Worm (Caenorhabditis elegans): ENCODE measurements around the gene fbxa-51.

Gene fbxa-51

ce11 chrIII:964637-965036 lies 2.6 kb downstream of the fbxa-51 start:
- TF ChIP-seq elt-1 (tag; optimal IDR thresholded peaks at IDR 0.05; ENCODE audit: borderline replicate concordance, insufficient read depth): no peak
- TF ChIP-seq mls-2 (tag; optimal IDR thresholded peaks at IDR 0.05): no peak
- no peak for TF ChIP-seq cnd-1 (tag; optimal IDR thresholded peaks at IDR 0.05)
- TF ChIP-seq ces-1 (GFP tag; optimal IDR thresholded peaks at IDR 0.05): no peak
- TF ChIP-seq sptf-1 (tag; optimal IDR thresholded peaks at IDR 0.05): no peak
- TF ChIP-seq sem-2 (GFP tag; optimal IDR thresholded peaks at IDR 0.05): no peak
- TF ChIP-seq tbx-8 (GFP tag; optimal IDR thresholded peaks at IDR 0.05): no peak

- TF ChIP-seq lin-32 (GFP tag; optimal IDR thresholded peaks at IDR 0.05) (peak; percentile 14), nhr-28 (tag; optimal IDR thresholded peaks at IDR 0.05) (no peak), nhr-2 (tag; optimal IDR thresholded peaks at IDR 0.05) (peak; percentile 90), lin-13 (tag; optimal IDR thresholded peaks at IDR 0.05) (no peak)
Observed at ce11 chrIII:966259-966658, 4.2 kb downstream of the fbxa-51 start.

ce11 chrIII:970928-971327 lies 8.9 kb downstream of the fbxa-51 start:
- no peak for TF ChIP-seq ceh-83 (GFP tag; optimal IDR thresholded peaks at IDR 0.05)
- no peak for TF ChIP-seq zip-8 (tag; optimal IDR thresholded peaks at IDR 0.05)
- TF ChIP-seq bed-3 (GFP tag; optimal IDR thresholded peaks at IDR 0.05): no peak
- no peak for TF ChIP-seq cnd-1 (tag; optimal IDR thresholded peaks at IDR 0.05)
- no peak for TF ChIP-seq pha-4 (tag; optimal IDR thresholded peaks at IDR 0.05)
- no peak for TF ChIP-seq nhr-28 (tag; optimal IDR thresholded peaks at IDR 0.05)
- TF ChIP-seq ces-1 (GFP tag; optimal IDR thresholded peaks at IDR 0.05): no peak

ce11 chrIII:978889-979288 lies 16.8 kb downstream of the fbxa-51 start:
- TF ChIP-seq ham-2 (GFP tag; optimal IDR thresholded peaks at IDR 0.05) (no peak), snpc-4 (tag; optimal IDR thresholded peaks at IDR 0.05) (no peak), ceh-39 (tag; optimal IDR thresholded peaks at IDR 0.05) (no peak), nhr-76 (tag; optimal IDR thresholded peaks at IDR 0.05) (no peak), ceh-43 (GFP tag; optimal IDR thresholded peaks at IDR 0.05) (no peak), mls-2 (tag; optimal IDR thresholded peaks at IDR 0.05) (no peak), M03D4.4 (tag; optimal IDR thresholded peaks at IDR 0.05) (no peak), ztf-11 (tag; optimal IDR thresholded peaks at IDR 0.05) (no peak), nhr-28 (tag; optimal IDR thresholded peaks at IDR 0.05) (no peak), blmp-1 (tag; optimal IDR thresholded peaks at IDR 0.05) (no peak), lin-32 (GFP tag; optimal IDR thresholded peaks at IDR 0.05) (no peak), unc-62 (GFP tag; optimal IDR thresholded peaks at IDR 0.05) (no peak), unc-39 (tag; optimal IDR thresholded peaks at IDR 0.05) (no peak), flh-1 (GFP tag; optimal IDR thresholded peaks at IDR 0.05) (no peak)

- TF ChIP-seq hlh-1 (tag; optimal IDR thresholded peaks at IDR 0.05) (peak; percentile 26), unc-39 (tag; optimal IDR thresholded peaks at IDR 0.05) (no peak), sptf-1 (tag; optimal IDR thresholded peaks at IDR 0.05) (no peak), ces-1 (GFP tag; optimal IDR thresholded peaks at IDR 0.05) (peak; percentile 69), flh-1 (GFP tag; optimal IDR thresholded peaks at IDR 0.05) (no peak), mep-1 (tag; optimal IDR thresholded peaks at IDR 0.05) (no peak), nhr-2 (tag; optimal IDR thresholded peaks at IDR 0.05) (no peak), zip-8 (tag; optimal IDR thresholded peaks at IDR 0.05) (no peak), nhr-237 (tag; optimal IDR thresholded peaks at IDR 0.05) (peak; percentile 47), cnd-1 (tag; optimal IDR thresholded peaks at IDR 0.05) (no peak), elt-1 (tag; optimal IDR thresholded peaks at IDR 0.05; ENCODE audit: borderline replicate concordance, insufficient read depth) (no peak), elt-3 (tag; optimal IDR thresholded peaks at IDR 0.05) (peak; percentile 4), pha-4 (tag; optimal IDR thresholded peaks at IDR 0.05) (peak; percentile 50), nhr-28 (tag; optimal IDR thresholded peaks at IDR 0.05) (no peak), unc-62 (GFP tag; optimal IDR thresholded peaks at IDR 0.05) (peak; percentile 64), nhr-76 (tag; optimal IDR thresholded peaks at IDR 0.05) (no peak), lin-32 (GFP tag; optimal IDR thresholded peaks at IDR 0.05) (no peak), lsy-2 (tag; optimal IDR thresholded peaks at IDR 0.05) (no peak), M03D4.4 (tag; optimal IDR thresholded peaks at IDR 0.05) (no peak), lin-13 (tag; optimal IDR thresholded peaks at IDR 0.05) (peak; percentile 12)
Observed at ce11 chrIII:981960-982359, 19.9 kb downstream of the fbxa-51 start.

ce11 chrIII:982961-983360 lies 20.9 kb downstream of the fbxa-51 start, which contains the start of gene tbc-10:
Gene tbc-10 (plus strand): TSS chrIII:983261.
- no peak for TF ChIP-seq hlh-1 (tag; optimal IDR thresholded peaks at IDR 0.05)
- TF ChIP-seq sptf-1 (tag; optimal IDR thresholded peaks at IDR 0.05): no peak
- TF ChIP-seq nhr-76 (tag; optimal IDR thresholded peaks at IDR 0.05): no peak
- TF ChIP-seq mep-1 (tag; optimal IDR thresholded peaks at IDR 0.05): no peak
- no peak for TF ChIP-seq bed-3 (GFP tag; optimal IDR thresholded peaks at IDR 0.05)
- TF ChIP-seq lsy-2 (tag; optimal IDR thresholded peaks at IDR 0.05): no peak
- no peak for TF ChIP-seq snpc-4 (tag; optimal IDR thresholded peaks at IDR 0.05)
- TF ChIP-seq flh-1 (GFP tag; optimal IDR thresholded peaks at IDR 0.05): no peak
- no peak for TF ChIP-seq ceh-83 (GFP tag; optimal IDR thresholded peaks at IDR 0.05)
- TF ChIP-seq mab-5 (tag; optimal IDR thresholded peaks at IDR 0.05): no peak
- no peak for TF ChIP-seq ham-2 (GFP tag; optimal IDR thresholded peaks at IDR 0.05)
- TF ChIP-seq nhr-12 (tag; optimal IDR thresholded peaks at IDR 0.05): no peak
- no peak for TF ChIP-seq unc-62 (GFP tag; optimal IDR thresholded peaks at IDR 0.05)
- no peak for TF ChIP-seq drap-1 (GFP tag; optimal IDR thresholded peaks at IDR 0.05)
- no peak for TF ChIP-seq mls-2 (tag; optimal IDR thresholded peaks at IDR 0.05)
- TF ChIP-seq ceh-43 (GFP tag; optimal IDR thresholded peaks at IDR 0.05): no peak
- TF ChIP-seq nhr-28 (tag; optimal IDR thresholded peaks at IDR 0.05): no peak
